Fruit fly (Drosophila melanogaster): ENCODE measurements around the gene Gr63a.

- TF ChIP-seq usp (GFP tag; optimal IDR thresholded peaks at IDR 0.05) (no peak), CG8478 (optimal IDR thresholded peaks at IDR 0.05) (no peak), psq (optimal IDR thresholded peaks at IDR 0.05) (no peak)
Measured at dm6 chr3L:3902491-3903198, 6.2 kb upstream of the Gr63a start, which contains the start of gene Ubi-p63E.
